Worm (Caenorhabditis elegans) whole organism, L1 larva: ENCODE results near the gene xol-1.
A peak's percentile ranks its signal among the peaks of the same experiment; 100 is the strongest.

ENCODE experiments used
- C04F5.9 ChIP-seq: sonication (generic microtip); optimal IDR thresholded peaks from 2 replicates; lab custom pipeline; 2016; ENCODE audit warnings: missing genetic modification characterization, missing compliant biosample characterization
- C16A3.4 ChIP-seq: fragments of 150-350 bp; optimal IDR thresholded peaks from 2 replicates; lab custom pipeline; 2014; ENCODE audit warnings: missing biosample characterization, missing genetic modification characterization
- F16B12.6 ChIP-seq: fragments of 150-350 bp; optimal IDR thresholded peaks from 2 replicates; lab custom pipeline; 2014; ENCODE audit warnings: missing biosample characterization, missing genetic modification characterization
- Y116A8C.19 ChIP-seq: sonication (generic microtip); optimal IDR thresholded peaks from 2 replicates; lab custom pipeline; 2016; ENCODE audit warnings: missing compliant biosample characterization, missing genetic modification characterization, borderline replicate concordance
- aha-1 ChIP-seq: fragments of 150-350 bp; optimal IDR thresholded peaks from 2 replicates; lab custom pipeline; 2014; ENCODE audit warnings: missing biosample characterization, missing genetic modification characterization
- ama-1 ChIP-seq: fragments of 150-350 bp; optimal IDR thresholded peaks from 2 replicates; lab custom pipeline; 2014
- blmp-1 ChIP-seq: fragments of 150-350 bp; optimal IDR thresholded peaks from 2 replicates; lab custom pipeline; 2014; ENCODE audit warnings: missing biosample characterization, missing genetic modification characterization
- ceh-63 ChIP-seq: fragments of 200-800 bp; sonication (Bioruptor generic); optimal IDR thresholded peaks from 2 replicates; lab custom pipeline; 2018; ENCODE audit warnings: mild to moderate bottlenecking, missing genetic modification characterization, missing compliant biosample characterization
- ceh-8 ChIP-seq: fragments of 200-800 bp; sonication (Bioruptor generic); optimal IDR thresholded peaks from 2 replicates; lab custom pipeline; 2018; ENCODE audit warnings: mild to moderate bottlenecking, missing genetic modification characterization, moderate library complexity, missing compliant biosample characterization
- ceh-90 ChIP-seq: sonication (generic microtip); optimal IDR thresholded peaks from 2 replicates; lab custom pipeline; 2016; ENCODE audit warnings: missing genetic modification characterization, missing compliant biosample characterization
- ces-1 ChIP-seq: fragments of 150-350 bp; optimal IDR thresholded peaks from 2 replicates; lab custom pipeline; 2014; ENCODE audit warnings: missing biosample characterization, missing genetic modification reagents, missing genetic modification characterization
- dpl-1 ChIP-seq, 3 experiments: fragments of 150-350 bp in 2 of 3; sonication (generic microtip) in 1 of 3; optimal IDR thresholded peaks; 2 replicates each; lab custom pipeline; 2014 to 2017; ENCODE audit warnings: missing biosample characterization in 3 of 3, missing genetic modification characterization in 3 of 3, missing genetic modification reagents in 3 of 3
- efl-1 ChIP-seq, 4 experiments: fragments of 150-350 bp; optimal IDR thresholded peaks in 3 of 4; peaks in 1 of 4; 1 replicate in 1 of 4; 2 replicates in 3 of 4; lab custom pipeline; 2014; ENCODE audit warnings: missing biosample characterization in 2 of 4, missing genetic modification characterization in 2 of 4, missing genetic modification reagents in 2 of 4
- egl-27 ChIP-seq, 2 experiments: fragments of 150-350 bp in 1 of 2; sonication (generic microtip); optimal IDR thresholded peaks; 3 replicates each; lab custom pipeline; 2017 to 2018; ENCODE audit warnings: missing biosample characterization in 2 of 2, missing genetic modification characterization in 2 of 2, missing genetic modification reagents in 2 of 2
- elt-3 ChIP-seq, 6 experiments: fragments of 150-350 bp in 1 of 6; sonication (generic microtip); optimal IDR thresholded peaks; 2 replicates each; lab custom pipeline; 2017 to 2018; ENCODE audit warnings: missing biosample characterization in 6 of 6, missing genetic modification characterization in 6 of 6, inconsistent platforms in 1 of 6
- ets-5 ChIP-seq: fragments of 200-800 bp; sonication (Bioruptor generic); IDR thresholded peaks from 2 replicates; pipeline ENCODE4 v1.3.6; 2022; ENCODE audit warnings: missing genetic modification characterization, missing compliant biosample characterization
- fkh-10 ChIP-seq: sonication (generic microtip); optimal IDR thresholded peaks from 2 replicates; lab custom pipeline; 2017; ENCODE audit warnings: missing biosample characterization, missing genetic modification reagents, missing genetic modification characterization
- fkh-4 ChIP-seq: sonication (generic microtip); optimal IDR thresholded peaks from 2 replicates; lab custom pipeline; 2016; ENCODE audit warnings: missing compliant biosample characterization, missing genetic modification characterization, borderline replicate concordance
- grh-1 ChIP-seq: fragments of 200-800 bp; sonication (Bioruptor generic); IDR thresholded peaks from 2 replicates; pipeline ENCODE4 v1.3.6; 2022; ENCODE audit warnings: missing genetic modification reagents, missing genetic modification characterization, missing compliant biosample characterization
- hlh-17 ChIP-seq: fragments of 200-800 bp; sonication (Bioruptor generic); optimal IDR thresholded peaks from 2 replicates; lab custom pipeline; 2018; ENCODE audit warnings: missing genetic modification characterization, mild to moderate bottlenecking, missing compliant biosample characterization, moderate library complexity, borderline replicate concordance
- hlh-4 ChIP-seq: sonication (generic microtip); optimal IDR thresholded peaks from 2 replicates; lab custom pipeline; 2016; ENCODE audit warnings: mild to moderate bottlenecking, missing genetic modification characterization, missing compliant biosample characterization
- hpl-2 ChIP-seq: fragments of 150-350 bp; optimal IDR thresholded peaks from 2 replicates; lab custom pipeline; 2014; ENCODE audit warnings: missing biosample characterization, missing genetic modification reagents, missing genetic modification characterization
- irx-1 ChIP-seq: sonication (generic microtip); optimal IDR thresholded peaks from 2 replicates; lab custom pipeline; 2016; ENCODE audit warnings: missing genetic modification characterization, missing compliant biosample characterization
- isw-1 ChIP-seq: fragments of 200-800 bp; sonication (Bioruptor generic); IDR thresholded peaks from 2 replicates; pipeline ENCODE4 v1.3.6; 2022; ENCODE audit warnings: missing genetic modification characterization, missing compliant biosample characterization
- jun-1 ChIP-seq: fragments of 150-350 bp; optimal IDR thresholded peaks from 2 replicates; lab custom pipeline; 2014; ENCODE audit warnings: missing biosample characterization, missing genetic modification reagents, missing genetic modification characterization
- lin-13 ChIP-seq: fragments of 150-350 bp; optimal IDR thresholded peaks from 2 replicates; lab custom pipeline; 2014; ENCODE audit warnings: missing biosample characterization, missing genetic modification reagents, missing genetic modification characterization
- lin-15B ChIP-seq: fragments of 150-350 bp; sonication (generic microtip); optimal IDR thresholded peaks from 3 replicates; lab custom pipeline; 2014; ENCODE audit warnings: missing biosample characterization, missing genetic modification characterization
- lin-39 ChIP-seq: fragments of 150-350 bp; optimal IDR thresholded peaks from 2 replicates; lab custom pipeline; 2014; ENCODE audit warnings: missing biosample characterization, missing genetic modification reagents, missing genetic modification characterization
- lir-3 ChIP-seq: sonication (generic microtip); optimal IDR thresholded peaks from 2 replicates; lab custom pipeline; 2016; ENCODE audit warnings: mild to moderate bottlenecking, missing genetic modification characterization, moderate library complexity, missing compliant biosample characterization; ENCODE audit not compliant: poor library complexity
- lsy-2 ChIP-seq, 2 experiments: fragments of 150-350 bp; optimal IDR thresholded peaks; 2 replicates each; lab custom pipeline; 2014; ENCODE audit warnings: missing biosample characterization in 2 of 2, missing genetic modification characterization in 2 of 2
- mdl-1 ChIP-seq, 2 experiments: fragments of 150-350 bp; optimal IDR thresholded peaks; 2 replicates each; lab custom pipeline; 2014 to 2017; ENCODE audit warnings: missing biosample characterization in 2 of 2, missing genetic modification characterization in 2 of 2, inconsistent platforms in 1 of 2
- nhr-11 ChIP-seq: fragments of 150-350 bp; optimal IDR thresholded peaks from 2 replicates; lab custom pipeline; 2014; ENCODE audit warnings: missing biosample characterization, missing genetic modification characterization
- nhr-20 ChIP-seq: sonication (generic microtip); optimal IDR thresholded peaks from 2 replicates; lab custom pipeline; 2016; ENCODE audit warnings: mild to moderate bottlenecking, missing genetic modification characterization, missing compliant biosample characterization
- nhr-237 ChIP-seq: fragments of 150-350 bp; optimal IDR thresholded peaks from 2 replicates; lab custom pipeline; 2014; ENCODE audit warnings: missing biosample characterization, missing genetic modification characterization
- nhr-28 ChIP-seq: fragments of 150-350 bp; optimal IDR thresholded peaks from 2 replicates; lab custom pipeline; 2014; ENCODE audit warnings: missing biosample characterization, missing genetic modification characterization
- nhr-47 ChIP-seq: sonication (generic microtip); optimal IDR thresholded peaks from 2 replicates; lab custom pipeline; 2016; ENCODE audit warnings: mild to moderate bottlenecking, missing genetic modification characterization, moderate library complexity, missing compliant biosample characterization
- nhr-71 ChIP-seq: sonication (generic microtip); optimal IDR thresholded peaks from 2 replicates; lab custom pipeline; 2016; ENCODE audit warnings: mild to moderate bottlenecking, missing genetic modification characterization, moderate library complexity, missing compliant biosample characterization
- nhr-77 ChIP-seq: fragments of 150-350 bp; optimal IDR thresholded peaks from 2 replicates; lab custom pipeline; 2014; ENCODE audit warnings: missing biosample characterization, missing genetic modification characterization
- nhr-90 ChIP-seq: sonication (generic microtip); optimal IDR thresholded peaks from 2 replicates; lab custom pipeline; 2016; ENCODE audit warnings: mild to moderate bottlenecking, missing genetic modification characterization, missing compliant biosample characterization; ENCODE audit not compliant: poor library complexity
- pax-3 ChIP-seq: fragments of 200-800 bp; sonication (Bioruptor generic); optimal IDR thresholded peaks from 2 replicates; lab custom pipeline; 2018; ENCODE audit warnings: mild to moderate bottlenecking, missing genetic modification characterization, moderate library complexity, missing compliant biosample characterization
- rnt-1 ChIP-seq: sonication (generic microtip); optimal IDR thresholded peaks from 2 replicates; lab custom pipeline; 2016; ENCODE audit warnings: mild to moderate bottlenecking, missing genetic modification characterization, moderate library complexity, missing compliant biosample characterization
- skn-1 ChIP-seq: fragments of 150-350 bp; optimal IDR thresholded peaks from 2 replicates; lab custom pipeline; 2014; ENCODE audit warnings: missing biosample characterization, missing genetic modification characterization
- sptf-1 ChIP-seq: fragments of 150-350 bp; optimal IDR thresholded peaks from 2 replicates; lab custom pipeline; 2014; ENCODE audit warnings: missing biosample characterization, missing genetic modification characterization
- sup-37 ChIP-seq: fragments of 200-800 bp; sonication (Bioruptor generic); optimal IDR thresholded peaks from 2 replicates; lab custom pipeline; 2018; ENCODE audit warnings: mild to moderate bottlenecking, missing genetic modification characterization, missing compliant biosample characterization
- swsn-7 ChIP-seq: sonication (generic microtip); optimal IDR thresholded peaks from 2 replicates; lab custom pipeline; 2016; ENCODE audit warnings: missing genetic modification characterization, missing compliant biosample characterization
- tbx-2 ChIP-seq: sonication (generic microtip); optimal IDR thresholded peaks from 2 replicates; lab custom pipeline; 2016; ENCODE audit warnings: missing genetic modification characterization, missing compliant biosample characterization
- unc-130 ChIP-seq: fragments of 150-350 bp; optimal IDR thresholded peaks from 2 replicates; lab custom pipeline; 2017; ENCODE audit warnings: missing biosample characterization, missing genetic modification characterization, inconsistent platforms
- unc-30 ChIP-seq: sonication (generic microtip); optimal IDR thresholded peaks from 2 replicates; lab custom pipeline; 2017; ENCODE audit warnings: missing biosample characterization, missing genetic modification characterization
- unc-86 ChIP-seq: sonication (generic microtip); optimal IDR thresholded peaks from 2 replicates; lab custom pipeline; 2016; ENCODE audit warnings: missing genetic modification characterization, missing compliant biosample characterization
- unc-98 ChIP-seq: fragments of 200-800 bp; sonication (Bioruptor generic); IDR thresholded peaks from 2 replicates; pipeline ENCODE4 v1.3.6; 2022; ENCODE audit warnings: missing genetic modification characterization, missing compliant biosample characterization
- vab-15 ChIP-seq: sonication (generic microtip); optimal IDR thresholded peaks from 2 replicates; lab custom pipeline; 2017; ENCODE audit warnings: missing genotype, mild to moderate bottlenecking, missing genetic modification characterization, missing compliant biosample characterization
- xbp-1 ChIP-seq: sonication (generic microtip); optimal IDR thresholded peaks from 2 replicates; lab custom pipeline; 2016; ENCODE audit warnings: missing genetic modification characterization, missing compliant biosample characterization
- ztf-4 ChIP-seq: fragments of 150-350 bp; optimal IDR thresholded peaks from 2 replicates; lab custom pipeline; 2014; ENCODE audit warnings: missing biosample characterization, missing genetic modification characterization

The xol-1 gene

DNA sequence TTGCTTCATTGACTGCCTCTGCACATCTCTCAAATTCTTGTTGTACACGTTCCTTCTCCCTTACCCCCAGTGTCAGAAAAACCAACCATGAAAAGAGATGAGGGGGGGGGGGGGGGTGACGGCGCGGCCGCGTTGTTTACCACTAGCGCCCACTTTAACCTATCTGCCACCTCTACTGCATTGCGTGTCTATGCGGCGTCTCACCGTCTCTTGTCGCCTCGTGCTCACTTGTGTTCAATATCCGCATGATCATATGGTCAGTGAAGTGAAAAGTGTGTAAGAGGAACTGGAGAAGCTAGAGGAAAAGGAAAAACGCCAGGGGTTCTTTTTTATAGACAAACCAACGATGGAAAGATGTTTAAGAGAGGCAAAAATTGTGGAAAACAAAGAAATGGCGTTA, 21.4 kb upstream of the xol-1 start (continued):
- TF ChIP-seq ces-1: no peak
- peak in 1 of 2 experiments; percentile 22 for TF ChIP-seq egl-27 (tag; optimal IDR thresholded peaks at IDR 0.05; lab: Kevin White, UChicago)
- TF ChIP-seq efl-1 (optimal IDR thresholded peaks at IDR 0.05; lab: Kevin White, UChicago): peak; percentile 45 to 60
- peak in 1 of 2 experiments; percentile 43 for TF ChIP-seq efl-1 (GFP tag; optimal IDR thresholded peaks at IDR 0.05 in 1 of 2; lab: Kevin White, UChicago)
- no peak for TF ChIP-seq lin-15B (tag; lab: Kevin White, UChicago)
- TF ChIP-seq nhr-237 (tag; lab: Kevin White, UChicago): no peak
- TF ChIP-seq ceh-63 (GFP tag; lab: Kevin White, UChicago): peak; percentile 47
- TF ChIP-seq rnt-1 (tag; lab: Kevin White, UChicago): peak; percentile 93
- peak; percentile 75 for TF ChIP-seq ztf-4 (tag; lab: Kevin White, UChicago)
- peak; percentile 73 for TF ChIP-seq vab-15 (tag; lab: Kevin White, UChicago)
- 0 out of 2 replicates have a peak, but pooled peaks have one; percentile 37 for TF ChIP-seq grh-1 (GFP tag; lab: Robert Waterston, UW)
- peak; percentile 61 for TF ChIP-seq sup-37 (GFP tag; lab: Kevin White, UChicago)
- TF ChIP-seq aha-1 (tag; lab: Kevin White, UChicago): peak; percentile 31
- TF ChIP-seq elt-3 (tag; optimal IDR thresholded peaks at IDR 0.05; lab: Kevin White, UChicago): peak in 2 of 6 experiments; percentile 35 to 49
- TF ChIP-seq nhr-90 (tag; lab: Kevin White, UChicago): peak; percentile 72
- peak; percentile 80 for TF ChIP-seq C16A3.4 (tag; lab: Kevin White, UChicago)
- TF ChIP-seq ceh-90: no peak
- TF ChIP-seq Y116A8C.19: no peak
- peak; percentile 30 for TF ChIP-seq ceh-8 (GFP tag; lab: Kevin White, UChicago)
- no peak for TF ChIP-seq ama-1 (lab: Kevin White, UChicago)
- peak; percentile 31; the same call in 1 of the 2 replicates for TF ChIP-seq isw-1 (GFP tag; lab: Robert Waterston, UW)
- no peak for TF ChIP-seq fkh-4
- peak; percentile 87 for TF ChIP-seq swsn-7 (tag; lab: Kevin White, UChicago)
- no peak for TF ChIP-seq ets-5 (GFP tag; lab: Robert Waterston, UW)
- TF ChIP-seq unc-98 (GFP tag; lab: Robert Waterston, UW): no peak
- peak; percentile 96 for TF ChIP-seq unc-130
- TF ChIP-seq hpl-2 (GFP tag; lab: Kevin White, UChicago): no peak
- TF ChIP-seq tbx-2: peak; percentile 91
- peak; percentile 83 for TF ChIP-seq fkh-10 (GFP tag; lab: Kevin White, UChicago)
- no peak for TF ChIP-seq F16B12.6 (tag; lab: Kevin White, UChicago)
- TF ChIP-seq nhr-11 (tag; lab: Kevin White, UChicago): peak; percentile 31
- peak; percentile 93 for TF ChIP-seq nhr-20
- no peak for TF ChIP-seq unc-30
- peak; percentile 86 for TF ChIP-seq nhr-47 (tag; lab: Kevin White, UChicago)
- no peak for TF ChIP-seq hlh-17
- TF ChIP-seq sptf-1 (tag; lab: Kevin White, UChicago): no peak
- no peak for TF ChIP-seq nhr-28 (tag; lab: Kevin White, UChicago)
- TF ChIP-seq xbp-1: peak; percentile 73
- TF ChIP-seq C04F5.9 (tag; lab: Kevin White, UChicago): no peak
- no peak for TF ChIP-seq hlh-4 (tag; lab: Kevin White, UChicago)
- peak; percentile 65 for TF ChIP-seq irx-1 (tag; lab: Kevin White, UChicago)
- TF ChIP-seq nhr-77 (tag; lab: Kevin White, UChicago): no peak
- peak; percentile 63 to 83 for TF ChIP-seq lsy-2 (tag; optimal IDR thresholded peaks at IDR 0.05; lab: Kevin White, UChicago)
- peak; percentile 78 for TF ChIP-seq skn-1
- TF ChIP-seq dpl-1 (GFP tag; optimal IDR thresholded peaks at IDR 0.05; lab: Kevin White, UChicago): peak; percentile 22 to 45 (median 39)
- peak; percentile 80 for TF ChIP-seq jun-1 (tag; lab: Kevin White, UChicago)
- TF ChIP-seq mdl-1 (tag; optimal IDR thresholded peaks at IDR 0.05; lab: Kevin White, UChicago): peak; percentile 40 to 97
- TF ChIP-seq lin-13: peak; percentile 82
- TF ChIP-seq unc-86 (tag; lab: Kevin White, UChicago): peak; percentile 71
- TF ChIP-seq blmp-1 (tag; lab: Kevin White, UChicago): peak; percentile 93
- TF ChIP-seq lir-3 (tag; lab: Kevin White, UChicago): peak; percentile 38
- peak; percentile 96 for TF ChIP-seq nhr-71 (tag; lab: Kevin White, UChicago)
- TF ChIP-seq lin-39 (tag; lab: Kevin White, UChicago): no peak
- peak; percentile 66 for TF ChIP-seq pax-3 (tag; lab: Kevin White, UChicago)
